Fruit fly (Drosophila melanogaster) whole organism, embryonic: ENCODE data around the gene CG6465.

Experiments used
- BEAF-32 ChIP-seq: fragments of 200-800 bp; sonication (Bioruptor generic); optimal IDR thresholded peaks from 3 replicates; lab custom pipeline; 2017; ENCODE audit warnings: missing biosample characterization, missing genetic modification characterization, mild to moderate bottlenecking, moderate library complexity, missing genetic modification reagents
- CG10321 ChIP-seq: fragments of 200-800 bp; sonication (Bioruptor generic); IDR thresholded peaks from 2 replicates; pipeline ENCODE4 v1.3.6; 2022; ENCODE audit warnings: missing biosample characterization, missing genetic modification characterization
- CG10979 ChIP-seq: fragments of 200-800 bp; sonication (Bioruptor generic); optimal IDR thresholded peaks from 2 replicates; lab custom pipeline; 2018; ENCODE audit warnings: missing biosample characterization, mild to moderate bottlenecking, missing genetic modification characterization, moderate library complexity
- CG12219 ChIP-seq: fragments of 200-800 bp; sonication (Bioruptor generic); optimal IDR thresholded peaks from 3 replicates; lab custom pipeline; 2018; ENCODE audit warnings: missing biosample characterization, mild to moderate bottlenecking, missing genetic modification characterization
- CG15479 ChIP-seq: fragments of 200-800 bp; sonication (Bioruptor generic); optimal IDR thresholded peaks from 3 replicates; lab custom pipeline; 2019; ENCODE audit warnings: missing biosample characterization, mild to moderate bottlenecking, missing genetic modification characterization, moderate library complexity
- CG16779 ChIP-seq: fragments of 200-800 bp; sonication (Bioruptor generic); IDR thresholded peaks from 2 replicates; pipeline ENCODE4 v1.3.6; 2022; ENCODE audit warnings: missing biosample characterization, missing genetic modification characterization
- CG3995 ChIP-seq: fragments of 200-800 bp; sonication (Bioruptor generic); optimal IDR thresholded peaks from 3 replicates; lab custom pipeline; 2016; ENCODE audit warnings: missing biosample characterization, missing genetic modification characterization
- CG4404 ChIP-seq: fragments of 200-800 bp; sonication (Bioruptor generic); IDR thresholded peaks from 2 replicates; pipeline ENCODE4 v1.3.6; 2022; ENCODE audit warnings: missing biosample characterization, missing genetic modification characterization
- CG6683 ChIP-seq: fragments of 200-800 bp; sonication (Bioruptor generic); optimal IDR thresholded peaks from 2 replicates; lab custom pipeline; 2017; ENCODE audit warnings: missing biosample characterization, mild to moderate bottlenecking, missing genetic modification characterization, missing genetic modification reagents
- CG6813 ChIP-seq: fragments of 200-800 bp; sonication (Bioruptor generic); optimal IDR thresholded peaks from 2 replicates; lab custom pipeline; 2017; ENCODE audit warnings: missing biosample characterization, missing genetic modification characterization, mild to moderate bottlenecking, moderate library complexity, missing genetic modification reagents
- CG8924 ChIP-seq: fragments of 200-800 bp; optimal IDR thresholded peaks from 3 replicates; lab custom pipeline; 2019; ENCODE audit warnings: missing biosample characterization, mild to moderate bottlenecking, missing genetic modification characterization, moderate library complexity
- CG9215 ChIP-seq: fragments of 200-800 bp; sonication (Bioruptor generic); IDR thresholded peaks from 2 replicates; pipeline ENCODE4 v1.3.6; 2022; ENCODE audit warnings: missing biosample characterization, missing genetic modification characterization
- CG9797 ChIP-seq: fragments of 200-800 bp; sonication (Bioruptor generic); optimal IDR thresholded peaks from 3 replicates; lab custom pipeline; 2018; ENCODE audit warnings: missing biosample characterization, mild to moderate bottlenecking, missing genetic modification characterization
- CG9932 ChIP-seq: fragments of 200-800 bp; sonication (Bioruptor generic); IDR thresholded peaks from 2 replicates; pipeline ENCODE4 v1.3.6; 2022; ENCODE audit warnings: missing biosample characterization, missing genetic modification characterization
- Chrac-16 ChIP-seq: fragments of 200-800 bp; sonication (Bioruptor generic); optimal IDR thresholded peaks from 3 replicates; lab custom pipeline; 2016; ENCODE audit warnings: missing biosample characterization, missing genetic modification characterization
- CrebB ChIP-seq: fragments of 200-800 bp; sonication (Bioruptor generic); optimal IDR thresholded peaks from 3 replicates; lab custom pipeline; 2018; ENCODE audit warnings: missing biosample characterization, mild to moderate bottlenecking, missing genetic modification characterization
- Dek ChIP-seq: fragments of 200-800 bp; sonication (Bioruptor generic); optimal IDR thresholded peaks from 3 replicates; lab custom pipeline; 2019; ENCODE audit warnings: missing biosample characterization, mild to moderate bottlenecking, missing genetic modification characterization, moderate library complexity
- Doc2 ChIP-seq: fragments of 200-800 bp; sonication (Bioruptor generic); IDR thresholded peaks from 2 replicates; pipeline ENCODE4 v1.3.6; 2022; ENCODE audit warnings: missing biosample characterization, missing genetic modification characterization
- E2f1 ChIP-seq: fragments of 200-800 bp; sonication (Bioruptor generic); IDR thresholded peaks from 2 replicates; pipeline ENCODE4 v1.3.6; 2022; ENCODE audit warnings: missing biosample characterization, missing genetic modification characterization
- Elba2 ChIP-seq: fragments of 200-800 bp; sonication (Bioruptor generic); optimal IDR thresholded peaks from 3 replicates; lab custom pipeline; 2016; ENCODE audit warnings: missing biosample characterization, missing genetic modification characterization
- H2.0 ChIP-seq: fragments of 200-800 bp; sonication (Bioruptor generic); IDR thresholded peaks from 2 replicates; pipeline ENCODE4 v1.3.6; 2022; ENCODE audit warnings: missing biosample characterization, missing genetic modification characterization
- HLH54F ChIP-seq: fragments of 200-800 bp; sonication (Bioruptor generic); optimal IDR thresholded peaks from 3 replicates; lab custom pipeline; 2016; ENCODE audit warnings: missing biosample characterization, missing genetic modification characterization
- Hr51 ChIP-seq, 2 experiments: fragments of 200-800 bp; sonication (Bioruptor generic); optimal IDR thresholded peaks; 2 replicates in 1 of 2; 3 replicates in 1 of 2; lab custom pipeline; 2016 to 2018; ENCODE audit warnings: missing biosample characterization in 2 of 2, missing genetic modification characterization in 2 of 2, mild to moderate bottlenecking in 1 of 2, moderate library complexity in 1 of 2
- Jarid2 ChIP-seq: fragments of 200-800 bp; sonication (Bioruptor generic); optimal IDR thresholded peaks from 3 replicates; lab custom pipeline; 2017; ENCODE audit warnings: mild to moderate bottlenecking, missing biosample characterization, missing genetic modification reagents, missing genetic modification characterization
- Max ChIP-seq: fragments of 200-800 bp; sonication (Bioruptor generic); optimal IDR thresholded peaks from 2 replicates; lab custom pipeline; 2016; ENCODE audit warnings: missing biosample characterization, mild to moderate bottlenecking, missing genetic modification characterization
- Six4 ChIP-seq: fragments of 200-800 bp; sonication (Bioruptor generic); optimal IDR thresholded peaks from 2 replicates; lab custom pipeline; 2016; ENCODE audit warnings: missing biosample characterization, missing genetic modification characterization
- Sox100B ChIP-seq: fragments of 200-800 bp; sonication (Bioruptor generic); optimal IDR thresholded peaks from 3 replicates; lab custom pipeline; 2018; ENCODE audit warnings: missing biosample characterization, mild to moderate bottlenecking, missing genetic modification characterization
- Sox102F ChIP-seq: fragments of 200-800 bp; sonication (Bioruptor generic); optimal IDR thresholded peaks from 2 replicates; lab custom pipeline; 2018; ENCODE audit warnings: missing biosample characterization, mild to moderate bottlenecking, missing genetic modification characterization, moderate library complexity
- Usf ChIP-seq: fragments of 200-800 bp; sonication (Bioruptor generic); optimal IDR thresholded peaks from 2 replicates; lab custom pipeline; 2017; ENCODE audit warnings: missing genotype, missing biosample characterization, missing genetic modification characterization
- ato ChIP-seq: fragments of 200-800 bp; sonication (Bioruptor generic); IDR thresholded peaks from 2 replicates; pipeline ENCODE4 v1.3.6; 2022; ENCODE audit warnings: missing biosample characterization, missing genetic modification characterization; ENCODE audit not compliant: partially characterized antibody
- bcd ChIP-seq: fragments of 200-800 bp; sonication (Bioruptor generic); optimal IDR thresholded peaks from 2 replicates; lab custom pipeline; 2017; ENCODE audit warnings: missing biosample characterization, mild to moderate bottlenecking, missing genetic modification characterization
- caup ChIP-seq: fragments of 200-800 bp; sonication (Bioruptor generic); optimal IDR thresholded peaks from 3 replicates; lab custom pipeline; 2017; ENCODE audit warnings: missing biosample characterization, mild to moderate bottlenecking, missing genetic modification characterization, moderate library complexity; ENCODE audit not compliant: severe bottlenecking
- crp ChIP-seq, 2 experiments: fragments of 200-800 bp; sonication (Bioruptor generic); optimal IDR thresholded peaks; 2 replicates in 1 of 2; 3 replicates in 1 of 2; lab custom pipeline; 2017; ENCODE audit warnings: missing biosample characterization in 2 of 2, missing genetic modification characterization in 2 of 2, mild to moderate bottlenecking in 1 of 2, moderate library complexity in 1 of 2
- ems ChIP-seq: fragments of 200-800 bp; sonication (Bioruptor generic); optimal IDR thresholded peaks from 3 replicates; lab custom pipeline; 2016; ENCODE audit warnings: missing biosample characterization, missing genetic modification characterization
- gcm ChIP-seq: fragments of 200-800 bp; sonication (Bioruptor generic); optimal IDR thresholded peaks from 2 replicates; lab custom pipeline; 2019; ENCODE audit warnings: missing biosample characterization, mild to moderate bottlenecking, missing genetic modification characterization, moderate library complexity
- inv ChIP-seq: fragments of 200-800 bp; sonication (Bioruptor generic); IDR thresholded peaks from 2 replicates; pipeline ENCODE4 v1.3.6; 2022; ENCODE audit warnings: missing biosample characterization, missing genetic modification characterization; ENCODE audit not compliant: partially characterized antibody
- lov ChIP-seq, 2 experiments: fragments of 200-800 bp in 1 of 2; fragments of >200 bp in 1 of 2; sonication (Bioruptor generic) in 1 of 2; IDR thresholded peaks in 1 of 2; optimal IDR thresholded peaks in 1 of 2; 2 replicates in 1 of 2; 3 replicates in 1 of 2; pipeline versions ENCODE4 v1.3.6 to Lab custom; 2017 to 2022; ENCODE audit warnings: missing biosample characterization in 1 of 2, missing genetic modification characterization in 1 of 2
- odd ChIP-seq: fragments of 200-800 bp; sonication (Bioruptor generic); optimal IDR thresholded peaks from 2 replicates; lab custom pipeline; 2017; ENCODE audit warnings: missing biosample characterization, mild to moderate bottlenecking, missing genetic modification characterization
- pan ChIP-seq, 4 experiments: fragments of >200 bp in 3 of 4; fragments of 200-800 bp in 1 of 4; sonication (Bioruptor generic) in 1 of 4; optimal IDR thresholded peaks in 3 of 4; IDR thresholded peaks in 1 of 4; 2 replicates each; pipeline versions ENCODE4 v1.3.6 to Lab custom; 2017 to 2022; ENCODE audit warnings: missing biosample characterization in 2 of 4, missing genetic modification characterization in 2 of 4, mixed read lengths in 1 of 4
- pros ChIP-seq: fragments of 200-800 bp; sonication (Bioruptor generic); optimal IDR thresholded peaks from 3 replicates; lab custom pipeline; 2019; ENCODE audit warnings: missing biosample characterization, mild to moderate bottlenecking, missing genetic modification characterization, moderate library complexity
- pum ChIP-seq: fragments of 200-800 bp; sonication (Bioruptor generic); optimal IDR thresholded peaks from 2 replicates; lab custom pipeline; 2016; ENCODE audit warnings: missing biosample characterization, missing genetic modification characterization
- slbo ChIP-seq: fragments of 200-800 bp; sonication (Bioruptor generic); IDR thresholded peaks from 2 replicates; pipeline ENCODE4 v1.3.6; 2022; ENCODE audit warnings: missing biosample characterization, missing genetic modification characterization
- slou ChIP-seq: fragments of 200-800 bp; sonication (Bioruptor generic); optimal IDR thresholded peaks from 3 replicates; lab custom pipeline; 2016; ENCODE audit warnings: missing biosample characterization, missing genetic modification characterization
- sob ChIP-seq: fragments of 200-800 bp; sonication (Bioruptor generic); IDR thresholded peaks from 2 replicates; pipeline ENCODE4 v1.3.6; 2022; ENCODE audit warnings: missing biosample characterization, missing genetic modification characterization
- ssp ChIP-seq: fragments of 200-800 bp; sonication (Bioruptor generic); IDR thresholded peaks from 2 replicates; pipeline ENCODE4 v1.3.6; 2022; ENCODE audit warnings: missing biosample characterization, missing genetic modification characterization
- z ChIP-seq: fragments of 200-800 bp; sonication (Bioruptor generic); IDR thresholded peaks from 3 replicates; pipeline ENCODE4 v1.3.6; 2022; ENCODE audit warnings: missing biosample characterization, missing genetic modification characterization
- zen2 ChIP-seq: fragments of 200-800 bp; sonication (Bioruptor generic); IDR thresholded peaks from 3 replicates; pipeline ENCODE4 v1.3.6; 2022; ENCODE audit warnings: missing biosample characterization, missing genetic modification characterization; ENCODE audit not compliant: partially characterized antibody
- zfh2 ChIP-seq: fragments of 200-800 bp; sonication (Bioruptor generic); optimal IDR thresholded peaks from 2 replicates; lab custom pipeline; 2016; ENCODE audit warnings: missing biosample characterization, missing genetic modification characterization

The CG6465 gene

dm6 chr3R:10684284-10684683 lies 7.2 kb upstream of the CG6465 start (continued):
- TF ChIP-seq CG6813 (GFP tag; lab: Kevin White, UChicago) (peak; percentile 34), CG16779 (GFP tag; lab: Robert Waterston, UW) (no peak), CG6683 (GFP tag; lab: Kevin White, UChicago) (peak; percentile 44), gcm (GFP tag; lab: Kevin White, UChicago) (peak; percentile 32), CG3995 (GFP tag; lab: Kevin White, UChicago) (no peak), Sox102F (GFP tag; lab: Kevin White, UChicago) (peak; percentile 89), pros (GFP tag; lab: Kevin White, UChicago) (no peak), E2f1 (GFP tag; lab: Robert Waterston, UW) (peak; percentile 54; the same call in 1 of the 2 replicates), inv (GFP tag; lab: Robert Waterston, UW) (no peak), lov (optimal IDR thresholded peaks at IDR 0.05; lab: Kevin White, UChicago) (no peak), lov (GFP tag; IDR thresholded peaks at IDR 0.05; lab: Robert Waterston, UW) (0 out of 3 replicates have a peak, but pooled peaks have one; percentile 40), CG10979 (tag; lab: Kevin White, UChicago) (peak; percentile 56), CG9932 (GFP tag; lab: Robert Waterston, UW) (peak; percentile 40; the same call in 1 of the 2 replicates), ato (GFP tag; lab: Robert Waterston, UW) (no peak), odd (GFP tag; lab: Kevin White, UChicago) (peak; percentile 3), Dek (tag; lab: Kevin White, UChicago) (peak; percentile 49), slou (no peak), HLH54F (GFP tag; lab: Kevin White, UChicago) (peak; percentile 32), bcd (GFP tag; lab: Kevin White, UChicago) (peak; percentile 69), ems (GFP tag; lab: Kevin White, UChicago) (peak; percentile 49), CG9215 (GFP tag; lab: Robert Waterston, UW) (peak; percentile 28; the same call in 1 of the 2 replicates), Sox100B (GFP tag; lab: Kevin White, UChicago) (peak; percentile 69), ssp (GFP tag; lab: Robert Waterston, UW) (no peak), H2.0 (GFP tag; lab: Robert Waterston, UW) (peak; percentile 56; the same call in 1 of the 2 replicates), Usf (GFP tag; lab: Kevin White, UChicago) (no peak), Doc2 (GFP tag; lab: Robert Waterston, UW) (no peak), CG9797 (GFP tag; lab: Kevin White, UChicago) (no peak), CG15479 (no peak), CG8924 (tag; lab: Kevin White, UChicago) (peak; percentile 53), CG10321 (GFP tag; lab: Robert Waterston, UW) (no peak), z (GFP tag; lab: Robert Waterston, UW) (no peak), Hr51 (GFP tag; optimal IDR thresholded peaks at IDR 0.05; lab: Kevin White, UChicago) (peak in 1 of 2 experiments; percentile 83), Elba2 (GFP tag; lab: Kevin White, UChicago) (no peak), CrebB (tag; lab: Kevin White, UChicago) (peak; percentile 5), CG4404 (GFP tag; lab: Robert Waterston, UW) (no peak), pan (optimal IDR thresholded peaks at IDR 0.05; lab: Kevin White, UChicago) (no peak), pan (GFP tag; optimal IDR thresholded peaks at IDR 0.05 in 1 of 2, IDR thresholded peaks at IDR 0.05 in 1 of 2) (peak in 1 of 2 experiments; percentile 76), slbo (peak; percentile 75), zfh2 (GFP tag; lab: Kevin White, UChicago) (no peak), Jarid2 (GFP tag; lab: Kevin White, UChicago) (peak; percentile 13), Chrac-16 (GFP tag; lab: Kevin White, UChicago) (peak; percentile 37), BEAF-32 (no peak), caup (peak; percentile 44), sob (peak; percentile 54; the same call in 1 of the 2 replicates), Six4 (no peak), zen2 (no peak), CG12219 (GFP tag; lab: Kevin White, UChicago) (peak; percentile 63), Max (GFP tag; lab: Kevin White, UChicago) (no peak), pum (peak; percentile 68), crp (GFP tag; optimal IDR thresholded peaks at IDR 0.05; lab: Kevin White, UChicago) (peak in 1 of 2 experiments; percentile 1)
